Fruit fly (Drosophila melanogaster): Measurements from ENCODE around the gene CG16721.

CG16721 gene

dm6 chrX:5900146-5901093, 20.8 kb downstream of the CG16721 start, which contains the start of gene Act5C (continued):
- peak; percentile 93 for TF ChIP-seq CG4854 (GFP tag; optimal IDR thresholded peaks at IDR 0.05)
- peak; percentile 93 for TF ChIP-seq NC2α (GFP tag; optimal IDR thresholded peaks at IDR 0.05)
- TF ChIP-seq CG7839 (tag; optimal IDR thresholded peaks at IDR 0.05): peak; percentile 96
- TF ChIP-seq phol (tag; optimal IDR thresholded peaks at IDR 0.05): peak; percentile 93
- TF ChIP-seq schlank (tag; optimal IDR thresholded peaks at IDR 0.05): peak; percentile 85
- TF ChIP-seq NFAT (GFP tag; IDR thresholded peaks at IDR 0.05): peak; percentile 89
- TF ChIP-seq ttk (GFP tag; IDR thresholded peaks at IDR 0.05): peak; percentile 90
- TF ChIP-seq sna (GFP tag; IDR thresholded peaks at IDR 0.05; ENCODE audit: partially characterized antibody): no peak
- peak; percentile 90 for TF ChIP-seq CG2202 (tag; optimal IDR thresholded peaks at IDR 0.05)
- TF ChIP-seq Ets65A (GFP tag): peak; percentile 99
- peak; percentile 92 for TF ChIP-seq CG10654 (GFP tag; optimal IDR thresholded peaks at IDR 0.05)
- peak; percentile 81 for TF ChIP-seq danr (GFP tag; IDR thresholded peaks at IDR 0.05)
- TF ChIP-seq CG3407 (GFP tag; optimal IDR thresholded peaks at IDR 0.05): peak; percentile 92
- peak; percentile 73 for TF ChIP-seq trh (GFP tag; optimal IDR thresholded peaks at IDR 0.05)
- TF ChIP-seq ac (GFP tag; optimal IDR thresholded peaks at IDR 0.05): peak; percentile 96
- TF ChIP-seq Bteb2 (GFP tag; optimal IDR thresholded peaks at IDR 0.05): peak; percentile 86
- TF ChIP-seq caup (GFP tag; optimal IDR thresholded peaks at IDR 0.05; ENCODE audit: severe bottlenecking): peak; percentile 90
- TF ChIP-seq knrl (GFP tag; IDR thresholded peaks at IDR 0.05; ENCODE audit: partially characterized antibody): no peak
- TF ChIP-seq cwo (GFP tag; optimal IDR thresholded peaks at IDR 0.05): peak; percentile 82
- TF ChIP-seq ato (GFP tag; IDR thresholded peaks at IDR 0.05; ENCODE audit: partially characterized antibody): 0 out of 2 replicates have a peak, but pooled peaks have one; percentile 23
- peak; percentile 89 for TF ChIP-seq kay (GFP tag; optimal IDR thresholded peaks at IDR 0.05)
- no peak for TF ChIP-seq mld (GFP tag; IDR thresholded peaks at IDR 0.05; ENCODE audit: partially characterized antibody)
- TF ChIP-seq CG17186 (GFP tag; optimal IDR thresholded peaks at IDR 0.05): peak; percentile 73
- peak; percentile 92 for TF ChIP-seq Awh (GFP tag; IDR thresholded peaks at IDR 0.05)
- TF ChIP-seq Sox100B (GFP tag; optimal IDR thresholded peaks at IDR 0.05): peak; percentile 88
- TF ChIP-seq maf-S (GFP tag; optimal IDR thresholded peaks at IDR 0.05): peak; percentile 91
- TF ChIP-seq Hey (tag; optimal IDR thresholded peaks at IDR 0.05): peak; percentile 43
- TF ChIP-seq CG3281 (GFP tag; optimal IDR thresholded peaks at IDR 0.05): peak; percentile 91
- peak; percentile 85 for TF ChIP-seq Asciz (GFP tag; optimal IDR thresholded peaks at IDR 0.05)
- 0 out of 2 replicates have a peak, but pooled peaks have one; percentile 5 for TF ChIP-seq amos (GFP tag; IDR thresholded peaks at IDR 0.05; ENCODE audit: partially characterized antibody)
- peak in 1 of 2 experiments; percentile 89 for TF ChIP-seq Eip74EF (GFP tag; optimal IDR thresholded peaks at IDR 0.05)
- peak; percentile 86 for TF ChIP-seq CG31365 (tag; optimal IDR thresholded peaks at IDR 0.05)
- peak; percentile 90 for TF ChIP-seq CG2875 (GFP tag; optimal IDR thresholded peaks at IDR 0.05)
- peak; percentile 83 for TF ChIP-seq CG6683 (GFP tag; optimal IDR thresholded peaks at IDR 0.05)
- peak; percentile 90 for TF ChIP-seq CG32767 (GFP tag; IDR thresholded peaks at IDR 0.05)
- peak; percentile 86 for TF ChIP-seq gsb (GFP tag; IDR thresholded peaks at IDR 0.05)
- TF ChIP-seq Atf6 (GFP tag; IDR thresholded peaks at IDR 0.05): peak; percentile 87
- peak; percentile 94 for TF ChIP-seq ATbp (GFP tag; optimal IDR thresholded peaks at IDR 0.05)
- TF ChIP-seq ems (GFP tag; optimal IDR thresholded peaks at IDR 0.05): peak; percentile 95
- peak; percentile 94 for TF ChIP-seq HLH3B (GFP tag; IDR thresholded peaks at IDR 0.05)
- peak; percentile 90 for TF ChIP-seq CG8765 (GFP tag; IDR thresholded peaks at IDR 0.05)
- TF ChIP-seq Hmx (GFP tag; optimal IDR thresholded peaks at IDR 0.05): peak; percentile 67
- TF ChIP-seq CG12744 (GFP tag; optimal IDR thresholded peaks at IDR 0.05): peak; percentile 87
- TF ChIP-seq CG13424 (tag; optimal IDR thresholded peaks at IDR 0.05): peak; percentile 93
- TF ChIP-seq CG15073 (GFP tag; optimal IDR thresholded peaks at IDR 0.05): peak; percentile 74
- peak; percentile 90 for TF ChIP-seq CG4404 (GFP tag; IDR thresholded peaks at IDR 0.05)
- no peak for TF ChIP-seq vnd (GFP tag; IDR thresholded peaks at IDR 0.05; ENCODE audit: partially characterized antibody)
